Worm (Caenorhabditis elegans): Measurements from ENCODE around the gene ZC504.1.

The ZC504.1 gene

DNA sequence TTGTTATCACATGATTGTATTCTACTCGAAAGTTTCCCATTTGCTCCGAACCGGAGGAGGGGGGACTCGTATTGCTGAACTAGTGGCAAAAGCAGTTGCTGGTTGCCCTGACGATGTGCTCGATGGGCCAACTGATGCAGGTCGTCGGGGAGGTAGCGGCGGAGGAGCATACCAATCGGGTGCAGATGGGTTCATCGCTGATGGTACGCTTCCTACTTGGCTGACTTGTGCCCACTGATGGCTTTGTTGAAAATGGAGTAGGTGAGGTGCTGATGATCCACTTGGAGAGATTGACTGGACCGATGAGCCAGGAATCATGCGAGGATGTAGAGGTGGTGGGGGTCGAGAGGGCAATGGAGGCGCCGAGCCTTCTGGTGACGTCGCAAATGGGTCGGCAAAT, 33.4 kb upstream of the ZC504.1 start:
- TF ChIP-seq mdl-1 (tag; optimal IDR thresholded peaks at IDR 0.05) (no peak), aly-2 (tag; optimal IDR thresholded peaks at IDR 0.05) (no peak), ztf-11 (tag; optimal IDR thresholded peaks at IDR 0.05) (no peak), nhr-6 (tag; optimal IDR thresholded peaks at IDR 0.05) (no peak), alr-1 (tag; optimal IDR thresholded peaks at IDR 0.05) (no peak), ama-1 (optimal IDR thresholded peaks at IDR 0.05) (no peak), egl-27 (tag; optimal IDR thresholded peaks at IDR 0.05) (no peak), nhr-10 (tag; optimal IDR thresholded peaks at IDR 0.05) (no peak), nhr-11 (tag; optimal IDR thresholded peaks at IDR 0.05) (no peak)

DNA sequence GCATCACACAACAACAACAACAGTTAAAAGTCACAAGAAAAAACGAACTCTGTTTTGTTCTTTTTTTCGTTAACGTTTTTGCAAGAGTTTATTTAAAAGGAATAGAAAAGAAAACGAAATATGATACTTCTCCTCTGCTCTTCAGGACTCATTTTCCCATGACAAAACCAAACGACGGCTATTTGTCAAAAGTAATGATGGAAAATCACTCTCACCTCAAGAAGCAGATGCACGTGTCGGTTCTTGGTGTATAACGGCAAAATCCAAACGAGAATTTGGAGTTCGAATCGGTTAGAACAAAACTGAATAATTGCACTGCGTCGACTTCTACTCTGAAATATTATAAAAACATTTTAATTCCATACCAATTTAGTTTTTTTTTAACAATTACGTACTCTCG, 30.0 kb upstream of the ZC504.1 start:
- TF ChIP-seq zag-1 (tag; optimal IDR thresholded peaks at IDR 0.05) (no peak), C34F6.9 (tag; optimal IDR thresholded peaks at IDR 0.05) (peak; percentile 8)

DNA sequence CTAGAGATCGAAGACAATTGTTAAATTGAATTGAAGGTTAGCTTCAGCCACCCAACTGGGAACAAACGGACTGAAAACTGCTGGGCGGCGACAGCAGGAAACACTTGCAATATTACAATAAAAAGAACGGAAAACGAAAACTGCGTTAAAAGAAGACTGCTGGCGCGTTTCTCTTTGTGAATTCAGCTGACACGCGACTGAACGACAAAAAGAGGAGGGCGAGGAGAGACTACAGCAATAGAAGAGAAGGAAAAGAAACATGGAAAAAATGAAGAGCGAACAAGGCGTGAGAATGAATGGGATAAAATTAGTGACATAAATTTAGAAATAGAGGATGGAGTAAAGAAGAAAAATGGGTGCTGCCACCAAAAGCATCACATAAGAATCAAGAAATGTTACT, 29.3 kb upstream of the ZC504.1 start:
- no peak for TF ChIP-seq ZK546.5 (tag; optimal IDR thresholded peaks at IDR 0.05)
- TF ChIP-seq lin-13 (GFP tag; optimal IDR thresholded peaks at IDR 0.05) = peak; percentile 91
- peak; percentile 90 for TF ChIP-seq sma-3 (GFP tag; optimal IDR thresholded peaks at IDR 0.05)
- peak; percentile 28 for TF ChIP-seq ama-1 (optimal IDR thresholded peaks at IDR 0.05)
- peak; percentile 86 for TF ChIP-seq fos-1 (tag; optimal IDR thresholded peaks at IDR 0.05)
- TF ChIP-seq sem-4 (tag; optimal IDR thresholded peaks at IDR 0.05) = peak; percentile 93
- TF ChIP-seq R02D3.7 (tag; optimal IDR thresholded peaks at IDR 0.05) = no peak
- TF ChIP-seq ceh-82 (tag; optimal IDR thresholded peaks at IDR 0.05) = peak; percentile 19
- TF ChIP-seq nhr-12 (tag; optimal IDR thresholded peaks at IDR 0.05) = no peak
- peak in 1 of 2 experiments; percentile 90 for TF ChIP-seq mdl-1 (tag; optimal IDR thresholded peaks at IDR 0.05)
- TF ChIP-seq unc-62 (GFP tag; optimal IDR thresholded peaks at IDR 0.05) = peak; percentile 76
- peak; percentile 85 for TF ChIP-seq gmeb-1 (tag; optimal IDR thresholded peaks at IDR 0.05)
- peak; percentile 91 for TF ChIP-seq nhr-21 (tag; optimal IDR thresholded peaks at IDR 0.05)
- peak; percentile 20 for TF ChIP-seq nhr-77 (tag; optimal IDR thresholded peaks at IDR 0.05)
- no peak for TF ChIP-seq ztf-1 (GFP tag; conservative IDR thresholded peaks at IDR 0.05)
- no peak for TF ChIP-seq alr-1 (tag; optimal IDR thresholded peaks at IDR 0.05)
- TF ChIP-seq ztf-11 (tag; optimal IDR thresholded peaks at IDR 0.05) = no peak
- no peak for TF ChIP-seq nhr-10 (tag; optimal IDR thresholded peaks at IDR 0.05)
- TF ChIP-seq snpc-4 (tag; optimal IDR thresholded peaks at IDR 0.05) = peak; percentile 72
- TF ChIP-seq crh-2 (tag; optimal IDR thresholded peaks at IDR 0.05) = peak; percentile 97
- TF ChIP-seq lsy-2 (tag; optimal IDR thresholded peaks at IDR 0.05) = peak; percentile 78 to 94
- TF ChIP-seq elt-1 (tag; optimal IDR thresholded peaks at IDR 0.05) = no peak
- no peak for TF ChIP-seq nhr-23 (tag; optimal IDR thresholded peaks at IDR 0.05)
- peak; percentile 49 for TF ChIP-seq zag-1 (tag; optimal IDR thresholded peaks at IDR 0.05)
- TF ChIP-seq nhr-25 (tag; optimal IDR thresholded peaks at IDR 0.05) = peak; percentile 95
- TF ChIP-seq blmp-1 (tag; optimal IDR thresholded peaks at IDR 0.05; ENCODE audit: insufficient read depth) = peak; percentile 52
- no peak for TF ChIP-seq nhr-11 (tag; optimal IDR thresholded peaks at IDR 0.05)
- TF ChIP-seq aly-2 (tag; optimal IDR thresholded peaks at IDR 0.05) = no peak
- TF ChIP-seq ceh-16 (tag; optimal IDR thresholded peaks at IDR 0.05) = no peak
- TF ChIP-seq F13H6.1 (tag; optimal IDR thresholded peaks at IDR 0.05) = peak; percentile 93
- peak; percentile 94 for TF ChIP-seq mab-5 (tag; optimal IDR thresholded peaks at IDR 0.05)
- TF ChIP-seq nhr-129 (tag; optimal IDR thresholded peaks at IDR 0.05) = peak; percentile 90
- no peak for TF ChIP-seq lin-39 (tag; optimal IDR thresholded peaks at IDR 0.05)
- TF ChIP-seq unc-55 (GFP tag; optimal IDR thresholded peaks at IDR 0.05) = peak; percentile 56
- no peak for TF ChIP-seq elt-3 (tag; optimal IDR thresholded peaks at IDR 0.05)
- no peak for TF ChIP-seq skn-1 (tag; optimal IDR thresholded peaks at IDR 0.05)
- peak; percentile 88 for TF ChIP-seq egl-27 (tag; optimal IDR thresholded peaks at IDR 0.05)
- TF ChIP-seq nhr-237 (tag; optimal IDR thresholded peaks at IDR 0.05) = peak; percentile 31
- TF ChIP-seq lin-11 (tag; optimal IDR thresholded peaks at IDR 0.05) = peak; percentile 71
- TF ChIP-seq sma-9 (GFP tag; optimal IDR thresholded peaks at IDR 0.05) = peak; percentile 96
- TF ChIP-seq sma-9 (tag; optimal IDR thresholded peaks at IDR 0.05) = no peak
- TF ChIP-seq mbf-1 (tag; optimal IDR thresholded peaks at IDR 0.05) = no peak
- TF ChIP-seq C34F6.9 (tag; optimal IDR thresholded peaks at IDR 0.05) = peak; percentile 94
- TF ChIP-seq dmd-4 (tag; optimal IDR thresholded peaks at IDR 0.05) = peak; percentile 18
- peak; percentile 90 for TF ChIP-seq nhr-6 (tag; optimal IDR thresholded peaks at IDR 0.05)
- no peak for TF ChIP-seq peb-1 (tag; optimal IDR thresholded peaks at IDR 0.05)
- TF ChIP-seq unc-39 (tag; optimal IDR thresholded peaks at IDR 0.05) = no peak
- TF ChIP-seq Y55F3AM.14 (GFP tag; optimal IDR thresholded peaks at IDR 0.05) = no peak
- peak; percentile 87 for TF ChIP-seq ztf-4 (tag; optimal IDR thresholded peaks at IDR 0.05)

Measured in whole organism, L2 larva.